Fruit fly (Drosophila melanogaster) whole organism, wandering third instar larva: ENCODE data around the gene Samuel.

ENCODE experiments used
- Abd-B ChIP-seq: fragments of >200 bp; optimal IDR thresholded peaks from 2 replicates; lab custom pipeline; 2017; ENCODE audit warnings: missing biosample characterization, missing genetic modification characterization
- CG32264 ChIP-seq: fragments of 200-800 bp; sonication (Bioruptor generic); optimal IDR thresholded peaks from 2 replicates; lab custom pipeline; 2016; ENCODE audit warnings: missing biosample characterization, missing genetic modification characterization
- CG9705 ChIP-seq: fragments of 200-800 bp; sonication (Bioruptor generic); optimal IDR thresholded peaks from 2 replicates; lab custom pipeline; 2018; ENCODE audit warnings: missing biosample characterization, mild to moderate bottlenecking, missing genetic modification characterization
- CrebA ChIP-seq: fragments of 200-800 bp; sonication (Bioruptor generic); optimal IDR thresholded peaks from 2 replicates; lab custom pipeline; 2016; ENCODE audit warnings: missing biosample characterization, mild to moderate bottlenecking, missing genetic modification characterization, borderline replicate concordance
- Dfd ChIP-seq: fragments of >200 bp; optimal IDR thresholded peaks from 2 replicates; lab custom pipeline; 2017; ENCODE audit warnings: missing biosample characterization, missing genetic modification characterization
- Dif ChIP-seq: fragments of 200-275, 200-300 bp; sonication (Bioruptor generic); optimal IDR thresholded peaks from 2 replicates; lab custom pipeline; 2018; ENCODE audit warnings: missing biosample characterization, missing genetic modification characterization; ENCODE audit not compliant: partially characterized antibody
- GATAd ChIP-seq: sonication (Bioruptor generic); optimal IDR thresholded peaks from 2 replicates; lab custom pipeline; 2016; ENCODE audit warnings: missing biosample characterization, missing genetic modification characterization
- HLH106 ChIP-seq: fragments of 200-800 bp; optimal IDR thresholded peaks from 3 replicates; lab custom pipeline; 2019; ENCODE audit warnings: missing biosample characterization, mild to moderate bottlenecking, missing genetic modification characterization, moderate library complexity
- Hnf4 ChIP-seq: fragments of 200-800 bp; sonication (Bioruptor generic); optimal IDR thresholded peaks from 2 replicates; lab custom pipeline; 2016; ENCODE audit warnings: missing biosample characterization, mild to moderate bottlenecking, missing genetic modification characterization
- Hr78 ChIP-seq: fragments of >200 bp; optimal IDR thresholded peaks from 2 replicates; lab custom pipeline; 2017; ENCODE audit warnings: missing biosample characterization, missing genetic modification characterization
- Hr83 ChIP-seq: fragments of 200-300 bp; sonication (Bioruptor generic); optimal IDR thresholded peaks from 2 replicates; lab custom pipeline; 2016; ENCODE audit warnings: missing biosample characterization, mild to moderate bottlenecking, missing genetic modification characterization, moderate library complexity; ENCODE audit not compliant: poor library complexity, severe bottlenecking
- Mio ChIP-seq: sonication (Bioruptor generic); optimal IDR thresholded peaks from 2 replicates; lab custom pipeline; 2016; ENCODE audit warnings: missing biosample characterization, missing genetic modification characterization
- Myc ChIP-seq: fragments of >200 bp; optimal IDR thresholded peaks from 2 replicates; lab custom pipeline; 2017
- N ChIP-seq: fragments of >200 bp; optimal IDR thresholded peaks from 2 replicates; lab custom pipeline; 2018; ENCODE audit warnings: missing biosample characterization, missing external identifiers, missing genetic modification characterization
- OdsH ChIP-seq: fragments of 200-800 bp; sonication (Bioruptor generic); optimal IDR thresholded peaks from 2 replicates; lab custom pipeline; 2016; ENCODE audit warnings: missing biosample characterization, mild to moderate bottlenecking, missing genetic modification characterization
- Sp1 ChIP-seq: fragments of 200-800 bp; sonication (Bioruptor generic); optimal IDR thresholded peaks from 3 replicates; lab custom pipeline; 2019; ENCODE audit warnings: missing biosample characterization, mild to moderate bottlenecking, missing genetic modification characterization, moderate library complexity
- Vsx2 ChIP-seq: fragments of 200-300, 225-300 bp; sonication (Bioruptor generic); optimal IDR thresholded peaks from 2 replicates; lab custom pipeline; 2018; ENCODE audit warnings: missing biosample characterization, missing genetic modification characterization; ENCODE audit not compliant: partially characterized antibody
- br ChIP-seq: fragments of 200-800 bp; sonication (Bioruptor generic); optimal IDR thresholded peaks from 2 replicates; lab custom pipeline; 2016; ENCODE audit warnings: missing biosample characterization, missing genetic modification characterization
- dl ChIP-seq, 2 experiments: fragments of 175-275, 200-275 bp in 1 of 2; fragments of 200-275 bp in 1 of 2; sonication (Bioruptor generic); optimal IDR thresholded peaks; lab custom pipeline; 2018; ENCODE audit warnings: mild to moderate bottlenecking in 2 of 2, missing biosample characterization in 2 of 2, missing genetic modification characterization in 2 of 2, moderate library complexity in 2 of 2; ENCODE audit not compliant: partially characterized antibody in 2 of 2, insufficient read depth in 1 of 2
- dmrt93B ChIP-seq: fragments of 200-800 bp; sonication (Bioruptor generic); optimal IDR thresholded peaks from 2 replicates; lab custom pipeline; 2018; ENCODE audit warnings: missing biosample characterization, mild to moderate bottlenecking, missing genetic modification characterization
- dsf ChIP-seq: sonication (Bioruptor generic); optimal IDR thresholded peaks from 2 replicates; lab custom pipeline; 2016; ENCODE audit warnings: missing biosample characterization, missing genetic modification characterization, borderline replicate concordance
- ey ChIP-seq: fragments of 200-800 bp; sonication (Bioruptor generic); optimal IDR thresholded peaks from 2 replicates; lab custom pipeline; 2016; ENCODE audit warnings: missing biosample characterization, missing genetic modification characterization
- foxo ChIP-seq, 2 experiments: fragments of 200-800 bp; sonication (Bioruptor generic); optimal IDR thresholded peaks; 2 replicates in 1 of 2; 3 replicates in 1 of 2; lab custom pipeline; 2016 to 2017; ENCODE audit warnings: missing biosample characterization in 2 of 2, missing genetic modification characterization in 2 of 2
- fru ChIP-seq: fragments of 200-800 bp; sonication (Bioruptor generic); optimal IDR thresholded peaks from 3 replicates; lab custom pipeline; 2016; ENCODE audit warnings: missing biosample characterization, mild to moderate bottlenecking, missing genetic modification characterization
- h ChIP-seq: fragments of 200-800 bp; sonication (Bioruptor generic); optimal IDR thresholded peaks from 3 replicates; lab custom pipeline; 2016; ENCODE audit warnings: missing biosample characterization, mild to moderate bottlenecking, missing genetic modification characterization
- jim ChIP-seq: fragments of 175-275, 200-325 bp; sonication (Bioruptor generic); optimal IDR thresholded peaks from 2 replicates; lab custom pipeline; 2016; ENCODE audit warnings: missing biosample characterization, mild to moderate bottlenecking, missing genetic modification characterization
- lola ChIP-seq: fragments of >200 bp; optimal IDR thresholded peaks from 2 replicates; lab custom pipeline; 2017; ENCODE audit warnings: missing biosample characterization, missing genetic modification characterization
- pan ChIP-seq: fragments of >200 bp; optimal IDR thresholded peaks from 2 replicates; lab custom pipeline; 2017
- psq ChIP-seq: fragments of 200-800 bp; sonication (Bioruptor generic); optimal IDR thresholded peaks from 3 replicates; lab custom pipeline; 2017; ENCODE audit warnings: missing biosample characterization, mild to moderate bottlenecking, missing genetic modification characterization, moderate library complexity
- rgr ChIP-seq: fragments of 200-800 bp; sonication (Bioruptor generic); optimal IDR thresholded peaks from 3 replicates; lab custom pipeline; 2016; ENCODE audit warnings: missing biosample characterization, mild to moderate bottlenecking, missing genetic modification characterization
- sage ChIP-seq: fragments of 200-800 bp; sonication (Bioruptor generic); optimal IDR thresholded peaks from 2 replicates; lab custom pipeline; 2016; ENCODE audit warnings: missing biosample characterization, mild to moderate bottlenecking, missing genetic modification characterization
- sv ChIP-seq: fragments of 200-800 bp; sonication (Bioruptor generic); optimal IDR thresholded peaks from 3 replicates; lab custom pipeline; 2016; ENCODE audit warnings: missing biosample characterization, missing genetic modification characterization
- tai ChIP-seq: sonication (Bioruptor generic); optimal IDR thresholded peaks from 2 replicates; lab custom pipeline; 2016; ENCODE audit warnings: missing biosample characterization, missing genetic modification characterization
- usp ChIP-seq: fragments of >200 bp; optimal IDR thresholded peaks from 2 replicates; lab custom pipeline; 2017; ENCODE audit warnings: missing biosample characterization, missing genetic modification characterization
- woc ChIP-seq: sonication (Bioruptor generic); optimal IDR thresholded peaks from 2 replicates; lab custom pipeline; 2016; ENCODE audit warnings: missing biosample characterization, mild to moderate bottlenecking, missing genetic modification characterization

Gene Samuel

dm6 chr2L:11068907-11069306, 2.1 kb upstream of the Samuel start:
- TF ChIP-seq Dif (peak; percentile 1), woc (GFP tag; lab: Kevin White, UChicago) (no peak), Sp1 (GFP tag; lab: Kevin White, UChicago) (no peak)

- no peak for TF ChIP-seq jim (GFP tag; lab: Kevin White, UChicago)
- no peak for TF ChIP-seq pan (lab: Kevin White, UChicago)
- no peak for TF ChIP-seq h (GFP tag; lab: Kevin White, UChicago)
- no peak for TF ChIP-seq CG9705 (GFP tag; lab: Kevin White, UChicago)
- TF ChIP-seq usp = no peak
- TF ChIP-seq tai = no peak
- TF ChIP-seq Hr83 (GFP tag; lab: Kevin White, UChicago) = no peak
- TF ChIP-seq N (GFP tag; lab: Kevin White, UChicago) = no peak
- TF ChIP-seq psq (GFP tag; lab: Kevin White, UChicago) = no peak
- TF ChIP-seq Dfd (GFP tag; lab: Kevin White, UChicago) = no peak
- no peak for TF ChIP-seq CG32264 (GFP tag; lab: Kevin White, UChicago)
- TF ChIP-seq Vsx2 = no peak
- TF ChIP-seq fru (GFP tag; lab: Kevin White, UChicago) = no peak
- TF ChIP-seq, all 38 proteins: peak for 0
Measured at dm6 chr2L:11068441-11068840, 1.6 kb upstream of the Samuel start.

DNA sequence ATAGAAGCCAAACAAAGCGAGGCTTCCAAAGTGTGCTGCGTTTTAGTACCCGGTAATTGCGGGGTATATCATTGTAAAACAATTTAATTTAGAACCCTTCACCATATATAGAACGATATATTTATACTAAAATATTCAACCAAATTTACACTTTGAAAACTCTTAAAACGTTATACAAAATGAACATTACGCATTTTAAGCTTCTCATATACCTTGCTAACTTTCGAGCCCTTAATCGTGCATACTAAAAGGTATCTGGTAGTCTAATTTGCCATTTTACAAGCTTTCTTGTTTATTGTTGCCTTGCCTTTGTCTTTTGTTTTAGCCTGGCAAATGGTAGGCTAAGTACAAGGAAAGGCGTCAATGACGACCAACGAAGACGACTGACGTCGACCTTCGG, 1.2 kb upstream of the Samuel start:
- TF ChIP-seq GATAd (GFP tag; lab: Kevin White, UChicago) (no peak), Hr83 (GFP tag; lab: Kevin White, UChicago) (no peak), Abd-B (GFP tag; lab: Kevin White, UChicago) (no peak), CG32264 (GFP tag; lab: Kevin White, UChicago) (no peak), fru (GFP tag; lab: Kevin White, UChicago) (no peak), sv (GFP tag; lab: Kevin White, UChicago) (no peak), woc (GFP tag; lab: Kevin White, UChicago) (peak; percentile 55), sage (no peak), pan (lab: Kevin White, UChicago) (peak; percentile 21), Sp1 (GFP tag; lab: Kevin White, UChicago) (no peak), N (GFP tag; lab: Kevin White, UChicago) (no peak), br (GFP tag; lab: Kevin White, UChicago) (peak; percentile 11), Myc (lab: Kevin White, UChicago) (no peak)

dm6 chr2L:11065932-11066823, 620 bp downstream of the Samuel start:
- TF ChIP-seq sage (no peak), rgr (GFP tag; lab: Kevin White, UChicago) (peak; percentile 62), Dif (no peak), Vsx2 (no peak), Dfd (GFP tag; lab: Kevin White, UChicago) (no peak), dsf (GFP tag; lab: Kevin White, UChicago) (no peak), jim (GFP tag; lab: Kevin White, UChicago) (no peak), Myc (lab: Kevin White, UChicago) (no peak), GATAd (GFP tag; lab: Kevin White, UChicago) (no peak), pan (lab: Kevin White, UChicago) (no peak), psq (GFP tag; lab: Kevin White, UChicago) (peak; percentile 16), OdsH (GFP tag; lab: Kevin White, UChicago) (peak; percentile 46), CG9705 (GFP tag; lab: Kevin White, UChicago) (no peak), Mio (no peak), sv (GFP tag; lab: Kevin White, UChicago) (no peak), CrebA (GFP tag; lab: Kevin White, UChicago) (no peak), Hnf4 (peak; percentile 45), woc (GFP tag; lab: Kevin White, UChicago) (peak; percentile 5), CG32264 (GFP tag; lab: Kevin White, UChicago) (peak; percentile 27), h (GFP tag; lab: Kevin White, UChicago) (peak; percentile 76), br (GFP tag; lab: Kevin White, UChicago) (peak; percentile 45), dmrt93B (no peak), tai (no peak), fru (GFP tag; lab: Kevin White, UChicago) (peak; percentile 71), Abd-B (GFP tag; lab: Kevin White, UChicago) (no peak), lola (no peak), foxo (GFP tag; optimal IDR thresholded peaks at IDR 0.05; lab: Kevin White, UChicago) (peak in 1 of 2 experiments; percentile 72), ey (GFP tag; lab: Kevin White, UChicago) (peak; percentile 66), Hr83 (GFP tag; lab: Kevin White, UChicago) (no peak), dl (GFP tag; optimal IDR thresholded peaks at IDR 0.05; lab: Kevin White, UChicago; ENCODE audit: insufficient read depth in 1 of 2, partially characterized antibody in 2 of 2) (no peak), Hr78 (no peak), Sp1 (GFP tag; lab: Kevin White, UChicago) (peak; percentile 33), HLH106 (tag; lab: Kevin White, UChicago) (peak; percentile 55), usp (no peak), N (GFP tag; lab: Kevin White, UChicago) (no peak)
